Fruit fly (Drosophila melanogaster) whole organism, embryonic: ENCODE data around the gene Trpgamma.

Experiments used
- Ada2b ChIP-seq: fragments of 200-800 bp; sonication (Bioruptor generic); IDR thresholded peaks from 2 replicates; pipeline ENCODE4 v1.3.6; 2022; ENCODE audit warnings: missing biosample characterization, missing genetic modification characterization
- Adf1 ChIP-seq: fragments of 200-800 bp; sonication (Bioruptor generic); IDR thresholded peaks from 2 replicates; pipeline ENCODE4 v1.3.6; 2022; ENCODE audit warnings: missing biosample characterization, missing genetic modification characterization
- Atf3 ChIP-seq: fragments of 200-800 bp; sonication (Bioruptor generic); optimal IDR thresholded peaks from 3 replicates; lab custom pipeline; 2016; ENCODE audit warnings: missing biosample characterization, missing genetic modification characterization
- CG1024 ChIP-seq: fragments of 200-800 bp; sonication (Bioruptor generic); IDR thresholded peaks from 2 replicates; pipeline ENCODE4 v1.3.6; 2022; ENCODE audit warnings: missing biosample characterization, missing genetic modification characterization
- CG10274 ChIP-seq: fragments of 200-800 bp; sonication (Bioruptor generic); optimal IDR thresholded peaks from 3 replicates; lab custom pipeline; 2017; ENCODE audit warnings: missing biosample characterization, mild to moderate bottlenecking, missing genetic modification characterization
- CG11696 ChIP-seq: fragments of 200-800 bp; sonication (Bioruptor generic); IDR thresholded peaks from 2 replicates; pipeline ENCODE4 v1.3.6; 2022; ENCODE audit warnings: missing biosample characterization, missing genetic modification characterization
- CG13296 ChIP-seq: fragments of 200-800 bp; sonication (Bioruptor generic); optimal IDR thresholded peaks from 3 replicates; lab custom pipeline; 2018; ENCODE audit warnings: missing biosample characterization, mild to moderate bottlenecking, missing genetic modification characterization
- CG14710 ChIP-seq: fragments of 200-800 bp; sonication (Bioruptor generic); optimal IDR thresholded peaks from 3 replicates; lab custom pipeline; 2019; ENCODE audit warnings: missing biosample characterization, mild to moderate bottlenecking, missing genetic modification characterization, moderate library complexity
- CG15479 ChIP-seq: fragments of 200-800 bp; sonication (Bioruptor generic); optimal IDR thresholded peaks from 3 replicates; lab custom pipeline; 2019; ENCODE audit warnings: missing biosample characterization, mild to moderate bottlenecking, missing genetic modification characterization, moderate library complexity
- CG16779 ChIP-seq: fragments of 200-800 bp; sonication (Bioruptor generic); IDR thresholded peaks from 2 replicates; pipeline ENCODE4 v1.3.6; 2022; ENCODE audit warnings: missing biosample characterization, missing genetic modification characterization
- CG17328 ChIP-seq: fragments of 200-800 bp; sonication (Bioruptor generic); IDR thresholded peaks from 2 replicates; pipeline ENCODE4 v1.3.6; 2022; ENCODE audit warnings: missing biosample characterization, missing genetic modification characterization
- CG17359 ChIP-seq: fragments of 200-800 bp; sonication (Bioruptor generic); optimal IDR thresholded peaks from 3 replicates; lab custom pipeline; 2018; ENCODE audit warnings: missing biosample characterization, mild to moderate bottlenecking, missing genetic modification characterization, moderate library complexity
- CG2129 ChIP-seq: fragments of 200-800 bp; sonication (Bioruptor generic); IDR thresholded peaks from 2 replicates; pipeline ENCODE4 v1.3.6; 2022; ENCODE audit warnings: missing biosample characterization, missing genetic modification characterization; ENCODE audit not compliant: partially characterized antibody
- CG2889 ChIP-seq: fragments of 200-800 bp; sonication (Bioruptor generic); IDR thresholded peaks from 3 replicates; pipeline ENCODE4 v1.3.6; 2022; ENCODE audit warnings: missing biosample characterization, missing genetic modification characterization
- CG31441 ChIP-seq: fragments of 200-800 bp; sonication (Bioruptor generic); IDR thresholded peaks from 2 replicates; pipeline ENCODE4 v1.3.6; 2022; ENCODE audit warnings: missing biosample characterization, missing genetic modification characterization
- CG3163 ChIP-seq: fragments of 200-800 bp; sonication (Bioruptor generic); optimal IDR thresholded peaks from 3 replicates; lab custom pipeline; 2016; ENCODE audit warnings: missing biosample characterization, missing genetic modification characterization
- CG33557 ChIP-seq: fragments of 200-800 bp; sonication (Bioruptor generic); optimal IDR thresholded peaks from 2 replicates; lab custom pipeline; 2019; ENCODE audit warnings: missing biosample characterization, mild to moderate bottlenecking, missing genetic modification characterization, moderate library complexity
- CG42726 ChIP-seq: fragments of 200-800 bp; sonication (Bioruptor generic); IDR thresholded peaks from 2 replicates; pipeline ENCODE4 v1.3.6; 2022; ENCODE audit warnings: missing biosample characterization, missing genetic modification characterization; ENCODE audit not compliant: partially characterized antibody
- CG4617 ChIP-seq: fragments of 200-800 bp; sonication (Bioruptor generic); optimal IDR thresholded peaks from 3 replicates; lab custom pipeline; 2016; ENCODE audit warnings: missing biosample characterization, missing genetic modification characterization, borderline replicate concordance
- CG6689 ChIP-seq: fragments of 200-800 bp; sonication (Bioruptor generic); IDR thresholded peaks from 2 replicates; pipeline ENCODE4 v1.3.6; 2022; ENCODE audit warnings: missing biosample characterization, missing genetic modification characterization
- CG6813 ChIP-seq: fragments of 200-800 bp; sonication (Bioruptor generic); optimal IDR thresholded peaks from 2 replicates; lab custom pipeline; 2017; ENCODE audit warnings: missing biosample characterization, missing genetic modification characterization, mild to moderate bottlenecking, moderate library complexity, missing genetic modification reagents
- CkIIα-i1 ChIP-seq: fragments of 200-800 bp; sonication (Bioruptor generic); IDR thresholded peaks from 2 replicates; pipeline ENCODE4 v1.3.6; 2022; ENCODE audit warnings: missing biosample characterization, missing genetic modification characterization
- Dad ChIP-seq: fragments of 200-800 bp; sonication (Bioruptor generic); optimal IDR thresholded peaks from 3 replicates; lab custom pipeline; 2016; ENCODE audit warnings: missing biosample characterization, missing genetic modification characterization
- Dbx ChIP-seq: fragments of 200-800 bp; sonication (Bioruptor generic); IDR thresholded peaks from 3 replicates; pipeline ENCODE4 v1.3.6; 2022; ENCODE audit warnings: missing biosample characterization, missing genetic modification characterization
- Elba2 ChIP-seq: fragments of 200-800 bp; sonication (Bioruptor generic); optimal IDR thresholded peaks from 3 replicates; lab custom pipeline; 2016; ENCODE audit warnings: missing biosample characterization, missing genetic modification characterization
- Jarid2 ChIP-seq: fragments of 200-800 bp; sonication (Bioruptor generic); optimal IDR thresholded peaks from 3 replicates; lab custom pipeline; 2017; ENCODE audit warnings: mild to moderate bottlenecking, missing biosample characterization, missing genetic modification reagents, missing genetic modification characterization
- Opbp ChIP-seq: fragments of 200-800 bp; sonication (Bioruptor generic); IDR thresholded peaks from 3 replicates; pipeline ENCODE4 v1.3.6; 2022; ENCODE audit warnings: missing biosample characterization, missing genetic modification characterization; ENCODE audit not compliant: partially characterized antibody
- Optix ChIP-seq: fragments of 200-800 bp; sonication (Bioruptor generic); IDR thresholded peaks from 3 replicates; pipeline ENCODE4 v1.3.6; 2022; ENCODE audit warnings: missing biosample characterization, missing genetic modification characterization
- Xrp1 ChIP-seq: fragments of 200-800 bp; sonication (Bioruptor generic); IDR thresholded peaks from 2 replicates; pipeline ENCODE4 v1.3.6; 2022; ENCODE audit warnings: missing biosample characterization, missing genetic modification characterization
- az2 ChIP-seq: fragments of 200-800 bp; sonication (Bioruptor generic); optimal IDR thresholded peaks from 3 replicates; lab custom pipeline; 2016; ENCODE audit warnings: missing biosample characterization, missing genetic modification characterization
- bbx ChIP-seq: fragments of 200-800 bp; sonication (Bioruptor generic); IDR thresholded peaks from 2 replicates; pipeline ENCODE4 v1.3.6; 2022; ENCODE audit warnings: missing biosample characterization, missing genetic modification characterization; ENCODE audit not compliant: partially characterized antibody
- croc ChIP-seq: fragments of 200-800 bp; sonication (Bioruptor generic); conservative IDR thresholded peaks from 3 replicates; pipeline ENCODE4 v1.3.6; 2022; ENCODE audit warnings: missing biosample characterization, missing genetic modification characterization
- fd3F ChIP-seq: fragments of 200-800 bp; sonication (Bioruptor generic); optimal IDR thresholded peaks from 2 replicates; lab custom pipeline; 2018; ENCODE audit warnings: missing biosample characterization, mild to moderate bottlenecking, missing genetic modification characterization, moderate library complexity
- gsb-n ChIP-seq: fragments of 200-800 bp; sonication (Bioruptor generic); optimal IDR thresholded peaks from 3 replicates; lab custom pipeline; 2018; ENCODE audit warnings: missing biosample characterization, mild to moderate bottlenecking, missing genetic modification characterization
- ham ChIP-seq: fragments of 200-800 bp; sonication (Bioruptor generic); IDR thresholded peaks from 2 replicates; pipeline ENCODE4 v1.3.6; 2022; ENCODE audit warnings: missing biosample characterization, missing genetic modification characterization
- hbn ChIP-seq: fragments of 200-800 bp; sonication (Bioruptor generic); IDR thresholded peaks from 2 replicates; pipeline ENCODE4 v1.3.6; 2022; ENCODE audit warnings: missing biosample characterization, missing genetic modification characterization; ENCODE audit not compliant: partially characterized antibody
- ind ChIP-seq: fragments of 200-800 bp; sonication (Bioruptor generic); optimal IDR thresholded peaks from 3 replicates; lab custom pipeline; 2016; ENCODE audit warnings: missing biosample characterization, missing genetic modification characterization
- jigr1 ChIP-seq: fragments of 200-800 bp; sonication (Bioruptor generic); IDR thresholded peaks from 3 replicates; pipeline ENCODE4 v1.3.6; 2022; ENCODE audit warnings: missing biosample characterization, missing genetic modification characterization
- kah ChIP-seq: fragments of 200-800 bp; sonication (Bioruptor generic); optimal IDR thresholded peaks from 2 replicates; lab custom pipeline; 2018; ENCODE audit warnings: missing biosample characterization, mild to moderate bottlenecking, missing genetic modification characterization
- kni ChIP-seq: fragments of 200-800 bp; sonication (Bioruptor generic); optimal IDR thresholded peaks from 3 replicates; lab custom pipeline; 2017; ENCODE audit warnings: mild to moderate bottlenecking, missing biosample characterization, missing genetic modification reagents, missing genetic modification characterization
- lbe ChIP-seq: fragments of 200-800 bp; sonication (Bioruptor generic); optimal IDR thresholded peaks from 2 replicates; lab custom pipeline; 2016; ENCODE audit warnings: missing biosample characterization, mild to moderate bottlenecking, missing genetic modification characterization
- luna ChIP-seq: fragments of 200-800 bp; sonication (Bioruptor generic); optimal IDR thresholded peaks from 2 replicates; lab custom pipeline; 2016; ENCODE audit warnings: missing biosample characterization, missing genetic modification characterization
- maf-S ChIP-seq: fragments of 200-800 bp; sonication (Bioruptor generic); optimal IDR thresholded peaks from 2 replicates; lab custom pipeline; 2016; ENCODE audit warnings: missing biosample characterization, missing genetic modification characterization
- nerfin-2 ChIP-seq: fragments of 200-800 bp; sonication (Bioruptor generic); IDR thresholded peaks from 2 replicates; pipeline ENCODE4 v1.3.6; 2022; ENCODE audit warnings: missing biosample characterization, missing genetic modification characterization; ENCODE audit not compliant: partially characterized antibody
- slou ChIP-seq: fragments of 200-800 bp; sonication (Bioruptor generic); optimal IDR thresholded peaks from 3 replicates; lab custom pipeline; 2016; ENCODE audit warnings: missing biosample characterization, missing genetic modification characterization
- sob ChIP-seq: fragments of 200-800 bp; sonication (Bioruptor generic); IDR thresholded peaks from 2 replicates; pipeline ENCODE4 v1.3.6; 2022; ENCODE audit warnings: missing biosample characterization, missing genetic modification characterization
- ssp ChIP-seq: fragments of 200-800 bp; sonication (Bioruptor generic); IDR thresholded peaks from 2 replicates; pipeline ENCODE4 v1.3.6; 2022; ENCODE audit warnings: missing biosample characterization, missing genetic modification characterization
- stwl ChIP-seq: fragments of 200-800 bp; sonication (Bioruptor generic); optimal IDR thresholded peaks from 3 replicates; lab custom pipeline; 2018; ENCODE audit warnings: missing biosample characterization, mild to moderate bottlenecking, missing genetic modification characterization, moderate library complexity
- trem ChIP-seq: fragments of 200-800 bp; optimal IDR thresholded peaks from 3 replicates; lab custom pipeline; 2019; ENCODE audit warnings: missing biosample characterization, mild to moderate bottlenecking, missing genetic modification characterization, moderate library complexity
- usp ChIP-seq: fragments of >200 bp; optimal IDR thresholded peaks from 2 replicates; lab custom pipeline; 2017; ENCODE audit warnings: missing biosample characterization, missing genetic modification characterization

Trpgamma gene

DNA sequence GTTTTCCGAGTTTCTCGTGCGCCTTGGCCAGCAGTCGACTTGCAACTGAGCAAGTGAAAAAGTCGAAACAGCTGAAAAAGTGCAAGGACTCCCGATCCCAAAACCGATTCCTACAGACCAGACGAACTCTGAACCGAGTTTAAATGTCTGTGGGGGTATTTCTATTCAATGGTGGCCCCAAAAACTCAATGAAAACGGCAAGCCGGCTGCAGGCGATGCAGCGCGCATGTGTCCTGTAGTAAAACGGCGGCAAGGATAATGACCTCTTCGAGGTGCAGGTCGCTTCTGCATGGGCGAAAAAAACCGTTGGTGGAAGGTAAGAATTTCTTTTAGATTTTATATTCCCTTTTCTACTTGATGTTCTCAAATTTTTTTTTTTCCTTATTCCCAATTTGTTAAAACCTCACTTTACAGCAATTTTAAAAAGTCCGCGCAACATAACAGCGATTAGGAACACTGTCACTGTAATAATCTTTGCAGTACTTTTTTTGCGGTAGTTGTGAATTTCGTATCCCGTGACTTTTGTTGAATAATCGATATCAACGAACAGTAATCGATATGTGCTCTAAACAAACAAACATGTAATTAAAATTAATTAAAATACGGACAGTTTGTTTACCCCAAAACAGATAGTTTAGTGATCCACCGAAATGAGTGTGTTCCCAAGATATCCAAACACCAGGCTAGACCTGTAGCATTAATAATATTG is at the start of gene Trpgamma, which contains the start of gene her (continued):
- no peak for TF ChIP-seq fd3F (GFP tag; lab: Kevin White, UChicago)
- peak; percentile 84 for TF ChIP-seq lbe (GFP tag; lab: Kevin White, UChicago)
- TF ChIP-seq CG4617: peak; percentile 43
- no peak for TF ChIP-seq sob (GFP tag; lab: Robert Waterston, UW)
- TF ChIP-seq ssp (GFP tag; lab: Robert Waterston, UW): no peak
- no peak for TF ChIP-seq kah (GFP tag; lab: Kevin White, UChicago)
- TF ChIP-seq CG13296 (GFP tag; lab: Kevin White, UChicago): no peak
- TF ChIP-seq Xrp1 (GFP tag; lab: Robert Waterston, UW): no peak
- TF ChIP-seq Ada2b (GFP tag; lab: Robert Waterston, UW): no peak
- no peak for TF ChIP-seq CG33557 (GFP tag; lab: Kevin White, UChicago)
- peak; percentile 73 for TF ChIP-seq CG14710 (tag; lab: Kevin White, UChicago)
- TF ChIP-seq slou (GFP tag; lab: Kevin White, UChicago): no peak
- TF ChIP-seq CG6813: no peak
- TF ChIP-seq CkIIα-i1 (GFP tag; lab: Robert Waterston, UW): no peak
- no peak for TF ChIP-seq CG2889 (GFP tag; lab: Robert Waterston, UW)
- TF ChIP-seq CG17328: no peak
- TF ChIP-seq CG16779 (GFP tag; lab: Robert Waterston, UW): no peak
- no peak for TF ChIP-seq luna (GFP tag; lab: Kevin White, UChicago)
- peak; percentile 52 for TF ChIP-seq trem (tag; lab: Kevin White, UChicago)
- TF ChIP-seq maf-S (GFP tag; lab: Kevin White, UChicago): no peak
- no peak for TF ChIP-seq croc
- no peak for TF ChIP-seq ind (GFP tag; lab: Kevin White, UChicago)
- peak; percentile 72; the same call in 1 of the 2 replicates for TF ChIP-seq nerfin-2 (GFP tag; lab: Robert Waterston, UW)
- no peak for TF ChIP-seq CG10274
- TF ChIP-seq ham (GFP tag; lab: Robert Waterston, UW): no peak
- TF ChIP-seq Adf1 (GFP tag; lab: Robert Waterston, UW): no peak
- no peak for TF ChIP-seq jigr1
- TF ChIP-seq CG17359 (tag; lab: Kevin White, UChicago): no peak
- peak; percentile 88 for TF ChIP-seq hbn (GFP tag; lab: Robert Waterston, UW)
- TF ChIP-seq usp (GFP tag; lab: Kevin White, UChicago): no peak
- no peak for TF ChIP-seq Dad
- peak; percentile 75 for TF ChIP-seq CG2129
- TF ChIP-seq CG15479: no peak
- no peak for TF ChIP-seq Optix (GFP tag; lab: Robert Waterston, UW)
- no peak for TF ChIP-seq az2
- no peak for TF ChIP-seq CG11696 (GFP tag; lab: Robert Waterston, UW)
- no peak for TF ChIP-seq CG1024 (GFP tag; lab: Robert Waterston, UW)
- TF ChIP-seq Opbp (GFP tag; lab: Robert Waterston, UW): peak; percentile 90
- TF ChIP-seq CG6689 (GFP tag; lab: Robert Waterston, UW): no peak
- TF ChIP-seq gsb-n (tag; lab: Kevin White, UChicago): no peak
- no peak for TF ChIP-seq Dbx (GFP tag; lab: Robert Waterston, UW)
- peak; percentile 78; the same call in 1 of the 2 replicates for TF ChIP-seq CG42726 (GFP tag; lab: Robert Waterston, UW)
- peak; percentile 0 for TF ChIP-seq CG3163 (GFP tag; lab: Kevin White, UChicago)
- TF ChIP-seq stwl (tag; lab: Kevin White, UChicago): peak; percentile 89
- TF ChIP-seq Atf3 (GFP tag; lab: Kevin White, UChicago): no peak
- TF ChIP-seq Jarid2: no peak
- TF ChIP-seq CG31441 (GFP tag; lab: Robert Waterston, UW): peak; percentile 85
- peak; percentile 86 for TF ChIP-seq bbx (GFP tag; lab: Robert Waterston, UW)
- no peak for TF ChIP-seq kni (GFP tag; lab: Kevin White, UChicago)
- peak; percentile 8 for TF ChIP-seq Elba2
